Fruit fly (Drosophila melanogaster): ENCODE data around the gene CG10969.

Gene CG10969

dm6 chr3L:12754769-12755189, 26.1 kb downstream of the CG10969 start, which contains the start of the genes CG10973 and Vps13D (continued):
- peak; percentile 36 for TF ChIP-seq org-1 (GFP tag; optimal IDR thresholded peaks at IDR 0.05)
- TF ChIP-seq chif (GFP tag; optimal IDR thresholded peaks at IDR 0.05), result no peak
- TF ChIP-seq cad (GFP tag; optimal IDR thresholded peaks at IDR 0.05), result no peak
- TF ChIP-seq lilli (GFP tag; optimal IDR thresholded peaks at IDR 0.05), result no peak
- peak; percentile 32 for TF ChIP-seq CG8290 (GFP tag; optimal IDR thresholded peaks at IDR 0.05)
- TF ChIP-seq CG8290 (tag; optimal IDR thresholded peaks at IDR 0.05), result no peak
- no peak for TF ChIP-seq bcd (GFP tag; optimal IDR thresholded peaks at IDR 0.05)
- no peak for TF ChIP-seq CG9437 (GFP tag; optimal IDR thresholded peaks at IDR 0.05)
- TF ChIP-seq CG11560 (tag; IDR thresholded peaks at IDR 0.05), result no peak; the same call in 2 of the 3 replicates
- TF ChIP-seq CG2875 (GFP tag; optimal IDR thresholded peaks at IDR 0.05), result peak; percentile 81
- peak; percentile 94 for TF ChIP-seq BEAF-32 (GFP tag; optimal IDR thresholded peaks at IDR 0.05)
- no peak for TF ChIP-seq h (optimal IDR thresholded peaks at IDR 0.05)
- TF ChIP-seq CG7372 (GFP tag; IDR thresholded peaks at IDR 0.05), result no peak
- no peak for TF ChIP-seq sens-2 (GFP tag; IDR thresholded peaks at IDR 0.05)
- TF ChIP-seq Ptx1 (GFP tag; IDR thresholded peaks at IDR 0.05), result no peak
- TF ChIP-seq hth (optimal IDR thresholded peaks at IDR 0.05), result no peak
- peak; percentile 18 for TF ChIP-seq NC2β (GFP tag; optimal IDR thresholded peaks at IDR 0.05)
- TF ChIP-seq ase (GFP tag; IDR thresholded peaks at IDR 0.05), result no peak
- TF ChIP-seq CG10979 (tag; optimal IDR thresholded peaks at IDR 0.05), result no peak
- TF ChIP-seq Dek (tag; optimal IDR thresholded peaks at IDR 0.05), result no peak
- TF ChIP-seq salm (tag; optimal IDR thresholded peaks at IDR 0.05), result no peak
- no peak for TF ChIP-seq CG4328 (GFP tag; optimal IDR thresholded peaks at IDR 0.05)
- no peak for TF ChIP-seq toy (GFP tag; IDR thresholded peaks at IDR 0.05)
- no peak for TF ChIP-seq fd96Cb (tag; optimal IDR thresholded peaks at IDR 0.05)
- TF ChIP-seq D (optimal IDR thresholded peaks at IDR 0.05), result no peak
- TF ChIP-seq D (GFP tag; optimal IDR thresholded peaks at IDR 0.05), result peak; percentile 39
- peak; percentile 68 for TF ChIP-seq dmrt11E (tag; optimal IDR thresholded peaks at IDR 0.05)
- peak; percentile 95 for TF ChIP-seq CG13287 (GFP tag; IDR thresholded peaks at IDR 0.05; ENCODE audit: partially characterized antibody)
- no peak for TF ChIP-seq fru (optimal IDR thresholded peaks at IDR 0.05)
- TF ChIP-seq CG2116 (GFP tag; optimal IDR thresholded peaks at IDR 0.05), result peak; percentile 86
- no peak for TF ChIP-seq btn (GFP tag; optimal IDR thresholded peaks at IDR 0.05)
- TF ChIP-seq CG2120 (GFP tag; optimal IDR thresholded peaks at IDR 0.05), result peak; percentile 53
- peak; percentile 61 for TF ChIP-seq CG13775 (GFP tag; optimal IDR thresholded peaks at IDR 0.05)
- no peak for TF ChIP-seq gce (GFP tag; IDR thresholded peaks at IDR 0.05)
- TF ChIP-seq gt (GFP tag; IDR thresholded peaks at IDR 0.05), result no peak
- no peak for TF ChIP-seq fu2 (GFP tag; optimal IDR thresholded peaks at IDR 0.05)
- TF ChIP-seq CG6791 (GFP tag; IDR thresholded peaks at IDR 0.05; ENCODE audit: partially characterized antibody), result peak; percentile 87
- TF ChIP-seq fd3F (GFP tag; optimal IDR thresholded peaks at IDR 0.05), result no peak
- TF ChIP-seq ems (GFP tag; optimal IDR thresholded peaks at IDR 0.05), result no peak
- no peak for TF ChIP-seq CG8388 (GFP tag; optimal IDR thresholded peaks at IDR 0.05)
- TF ChIP-seq Atf-2 (GFP tag; optimal IDR thresholded peaks at IDR 0.05), result no peak
- peak; percentile 25 for TF ChIP-seq CG15011 (GFP tag; optimal IDR thresholded peaks at IDR 0.05)
- no peak for TF ChIP-seq CG32772 (GFP tag; IDR thresholded peaks at IDR 0.05)
- TF ChIP-seq CG15696 (tag; optimal IDR thresholded peaks at IDR 0.05), result no peak
- TF ChIP-seq CG1603 (tag; optimal IDR thresholded peaks at IDR 0.05), result peak; percentile 97
- TF ChIP-seq Pdp1 (GFP tag; optimal IDR thresholded peaks at IDR 0.05), result no peak
- TF ChIP-seq CG13424 (tag; optimal IDR thresholded peaks at IDR 0.05), result peak; percentile 80
- no peak for TF ChIP-seq lmd (GFP tag; IDR thresholded peaks at IDR 0.05)
- TF ChIP-seq lab (GFP tag; optimal IDR thresholded peaks at IDR 0.05), result no peak
- no peak for TF ChIP-seq ERR (GFP tag; optimal IDR thresholded peaks at IDR 0.05)
- TF ChIP-seq CG8089 (GFP tag; optimal IDR thresholded peaks at IDR 0.05), result no peak
- TF ChIP-seq CG16813 (GFP tag; IDR thresholded peaks at IDR 0.05; ENCODE audit: partially characterized antibody), result peak; percentile 86
- TF ChIP-seq CG43689 (GFP tag; IDR thresholded peaks at IDR 0.05), result no peak
